Worm (Caenorhabditis elegans) whole organism, young adult: Measurements from ENCODE around the gene T05A8.7.

Experiments
- F23B12.7 ChIP-seq: sonication (generic microtip); optimal IDR thresholded peaks from 2 replicates; lab custom pipeline; 2017; ENCODE audit warnings: missing genetic modification characterization, mild to moderate bottlenecking, missing compliant biosample characterization, antibody characterized with exemption, moderate library complexity; ENCODE audit not compliant: insufficient read depth
- F37B4.10 ChIP-seq: fragments of 200-800 bp; sonication (Bioruptor generic); IDR thresholded peaks from 2 replicates; pipeline ENCODE4 v1.3.6; 2022; ENCODE audit warnings: missing genetic modification characterization, missing compliant biosample characterization
- bed-1 ChIP-seq: fragments of 200-800 bp; sonication (Bioruptor generic); IDR thresholded peaks from 2 replicates; pipeline ENCODE4 v1.3.6; 2022; ENCODE audit warnings: missing genetic modification reagents, missing genetic modification characterization, missing compliant biosample characterization
- hrde-1 ChIP-seq: sonication (generic microtip); optimal IDR thresholded peaks from 2 replicates; lab custom pipeline; 2016; ENCODE audit warnings: missing genetic modification characterization, mild to moderate bottlenecking, missing compliant biosample characterization, moderate library complexity, missing genotype, missing genetic modification reagents, borderline replicate concordance
- lir-1 ChIP-seq: fragments of 200-800 bp; sonication (Bioruptor generic); conservative IDR thresholded peaks from 2 replicates; pipeline ENCODE4 v1.3.6; 2022; ENCODE audit warnings: missing genetic modification reagents, missing genetic modification characterization, missing compliant biosample characterization
- rpc-1 ChIP-seq, 2 experiments: fragments of 150-350 bp in 1 of 2; sonication (generic microtip) in 1 of 2; optimal IDR thresholded peaks; 2 replicates each; lab custom pipeline; 2014 to 2018; ENCODE audit warnings: missing biosample characterization in 1 of 2, missing genetic modification characterization in 1 of 2, missing genetic modification reagents in 1 of 2, missing genotype in 1 of 2
- unc-62 ChIP-seq: fragments of 150-350 bp; optimal IDR thresholded peaks from 2 replicates; lab custom pipeline; 2014; ENCODE audit warnings: missing biosample characterization, missing genetic modification reagents, missing genetic modification characterization
- ztf-18 ChIP-seq: sonication (generic microtip); optimal IDR thresholded peaks from 2 replicates; lab custom pipeline; 2016; ENCODE audit warnings: missing genotype, mild to moderate bottlenecking, missing genetic modification characterization, missing compliant biosample characterization

DNA sequence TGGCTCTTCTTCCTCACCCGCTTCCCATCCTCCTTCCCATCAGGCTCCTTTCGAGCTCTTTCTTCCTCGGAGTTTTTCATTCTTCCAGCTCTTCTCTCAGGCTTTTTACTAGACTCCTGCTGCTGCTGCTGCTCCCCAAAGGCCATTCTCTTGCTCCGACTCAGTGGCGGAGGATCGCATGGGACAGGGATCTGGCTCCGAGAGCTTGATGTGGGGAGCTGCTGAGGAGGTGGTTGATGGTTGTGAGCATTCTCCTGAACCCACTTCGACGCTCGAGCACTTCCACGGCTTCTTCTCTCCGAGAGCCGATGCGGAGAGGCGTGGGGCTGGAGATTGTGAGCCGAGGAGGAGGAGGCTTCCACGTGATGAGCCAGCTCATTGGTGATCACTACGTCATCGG lies 43.6 kb upstream of the T05A8.7 start:
- TF ChIP-seq lir-1 (GFP tag; lab: Robert Waterston, UW) (no peak), bed-1 (GFP tag; lab: Robert Waterston, UW) (no peak), ztf-18 (tag; lab: Kevin White, UChicago) (no peak), F23B12.7 (no peak), F37B4.10 (GFP tag; lab: Robert Waterston, UW) (0 out of 2 replicates have a peak, but pooled peaks have one; percentile 64), hrde-1 (tag; lab: Kevin White, UChicago) (no peak), rpc-1 (optimal IDR thresholded peaks at IDR 0.05; lab: Kevin White, UChicago) (no peak), rpc-1 (tag; optimal IDR thresholded peaks at IDR 0.05; lab: Kevin White, UChicago) (no peak), unc-62 (GFP tag; lab: Kevin White, UChicago) (no peak)
